Fruit fly (Drosophila melanogaster): Measurements from ENCODE around the gene CG10877.
A peak's percentile ranks its signal among the peaks of the same experiment; 100 is the strongest.

Gene CG10877

dm6 chr3R:20587630-20588479 lies 24.0 kb upstream of the CG10877 start, which contains the start of gene Septin2 (continued):
- TF ChIP-seq HLHmδ (GFP tag; optimal IDR thresholded peaks at IDR 0.05) (peak; percentile 59), Bdp1 (GFP tag; optimal IDR thresholded peaks at IDR 0.05) (peak; percentile 44), Scr (GFP tag; IDR thresholded peaks at IDR 0.05; ENCODE audit: partially characterized antibody) (no peak), Ravus (GFP tag; IDR thresholded peaks at IDR 0.05) (no peak), mld (GFP tag; IDR thresholded peaks at IDR 0.05; ENCODE audit: partially characterized antibody) (no peak), CG13894 (tag; optimal IDR thresholded peaks at IDR 0.05) (no peak), CG6854 (GFP tag; optimal IDR thresholded peaks at IDR 0.05) (peak; percentile 54), Max (GFP tag; optimal IDR thresholded peaks at IDR 0.05) (peak; percentile 81), CG15696 (tag; optimal IDR thresholded peaks at IDR 0.05) (peak; percentile 70), CG6175 (GFP tag; IDR thresholded peaks at IDR 0.05) (no peak), CG1024 (GFP tag; IDR thresholded peaks at IDR 0.05) (0 out of 2 replicates have a peak, but pooled peaks have one; percentile 2), Side (GFP tag; optimal IDR thresholded peaks at IDR 0.05) (peak; percentile 58), grn (GFP tag; optimal IDR thresholded peaks at IDR 0.05) (no peak), otp (GFP tag; IDR thresholded peaks at IDR 0.05) (no peak; the same call in 2 of the 3 replicates), Lpt (GFP tag; optimal IDR thresholded peaks at IDR 0.05) (no peak), bab2 (GFP tag; optimal IDR thresholded peaks at IDR 0.05) (peak; percentile 76), CG12219 (GFP tag; optimal IDR thresholded peaks at IDR 0.05) (peak; percentile 73), CG1832 (GFP tag; optimal IDR thresholded peaks at IDR 0.05) (no peak), pb (GFP tag; optimal IDR thresholded peaks at IDR 0.05) (no peak), CG8290 (GFP tag; optimal IDR thresholded peaks at IDR 0.05) (peak; percentile 37), CG8290 (tag; optimal IDR thresholded peaks at IDR 0.05) (peak in 1 of 2 experiments; percentile 61), sqz (GFP tag; optimal IDR thresholded peaks at IDR 0.05) (no peak), CG4617 (GFP tag; optimal IDR thresholded peaks at IDR 0.05; ENCODE audit: borderline replicate concordance) (no peak), D19B (GFP tag; optimal IDR thresholded peaks at IDR 0.05) (peak; percentile 32), Poxn (GFP tag; IDR thresholded peaks at IDR 0.05) (no peak), Stat92E (GFP tag; optimal IDR thresholded peaks at IDR 0.05) (no peak), Myb (GFP tag; optimal IDR thresholded peaks at IDR 0.05) (peak; percentile 17), CG9437 (GFP tag; optimal IDR thresholded peaks at IDR 0.05) (peak; percentile 65), CG4424 (GFP tag; optimal IDR thresholded peaks at IDR 0.05) (peak; percentile 83), CG1792 (GFP tag; optimal IDR thresholded peaks at IDR 0.05) (peak; percentile 61), Trl (optimal IDR thresholded peaks at IDR 0.05) (no peak), Trl (GFP tag; optimal IDR thresholded peaks at IDR 0.05) (peak; percentile 43), CG15011 (GFP tag; optimal IDR thresholded peaks at IDR 0.05) (peak; percentile 68), so (GFP tag; IDR thresholded peaks at IDR 0.05) (peak; percentile 83; the same call in 2 of the 3 replicates), Doc2 (GFP tag; IDR thresholded peaks at IDR 0.05) (no peak), CG2120 (GFP tag; optimal IDR thresholded peaks at IDR 0.05) (peak; percentile 52), wor (GFP tag; IDR thresholded peaks at IDR 0.05) (peak; percentile 61), trem (tag; optimal IDR thresholded peaks at IDR 0.05) (peak; percentile 49), CG12236 (GFP tag; optimal IDR thresholded peaks at IDR 0.05) (peak; percentile 50), CG33213 (GFP tag; optimal IDR thresholded peaks at IDR 0.05) (peak; percentile 58), CG12104 (GFP tag; optimal IDR thresholded peaks at IDR 0.05) (peak; percentile 83), dmrt99B (tag; optimal IDR thresholded peaks at IDR 0.05) (peak; percentile 91), CG11560 (tag; IDR thresholded peaks at IDR 0.05) (0 out of 3 replicates have a peak, but pooled peaks have one; percentile 14), CG7372 (GFP tag; IDR thresholded peaks at IDR 0.05) (no peak; the same call in none of the 2 replicates), CG9932 (GFP tag; IDR thresholded peaks at IDR 0.05) (no peak), hbn (GFP tag; IDR thresholded peaks at IDR 0.05; ENCODE audit: partially characterized antibody) (no peak), Sin3A (optimal IDR thresholded peaks at IDR 0.05) (peak; percentile 58), CG17328 (GFP tag; IDR thresholded peaks at IDR 0.05) (peak; percentile 54; the same call in 1 of the 2 replicates), psq (GFP tag; optimal IDR thresholded peaks at IDR 0.05) (peak; percentile 13), CG2678 (tag; optimal IDR thresholded peaks at IDR 0.05) (peak; percentile 89)
